Worm (Caenorhabditis elegans) whole organism, young adult: ENCODE results near the gene Y62H9A.1.

Experiments used
- dpl-1 ChIP-seq: fragments of 150-350 bp; optimal IDR thresholded peaks from 2 replicates; lab custom pipeline; 2014; ENCODE audit warnings: missing biosample characterization, missing genetic modification reagents, missing genetic modification characterization
- madf-6 ChIP-seq: fragments of 200-800 bp; sonication (Bioruptor generic); IDR thresholded peaks from 2 replicates; pipeline ENCODE4 v1.3.6; 2022; ENCODE audit warnings: missing genetic modification reagents, missing genetic modification characterization, missing compliant biosample characterization
- nfya-1 ChIP-seq: sonication (generic microtip); optimal IDR thresholded peaks from 2 replicates; lab custom pipeline; 2017; ENCODE audit warnings: antibody characterized with exemption, missing compliant biosample characterization, missing genetic modification characterization, borderline replicate concordance; ENCODE audit not compliant: insufficient read depth
- unc-62 ChIP-seq: fragments of 150-350 bp; optimal IDR thresholded peaks from 2 replicates; lab custom pipeline; 2014; ENCODE audit warnings: missing biosample characterization, missing genetic modification reagents, missing genetic modification characterization

- TF ChIP-seq madf-6 (no peak), dpl-1 (GFP tag; lab: Kevin White, UChicago) (no peak), nfya-1 (tag; lab: Kevin White, UChicago) (no peak), unc-62 (GFP tag; lab: Kevin White, UChicago) (no peak)
These were observed 34.7 kb downstream of the Y62H9A.1 start, which contains the start of gene Y62H9A.15 for ce11 chrX:11910046-11910445.
